Worm (Caenorhabditis elegans): ENCODE measurements around the gene bath-2.

bath-2 gene

ce11 chrII:1897936-1898335 is 24.6 kb downstream of the bath-2 start, which contains the start of gene C46F9.6 (continued):
- no peak for TF ChIP-seq ref-2 (tag; optimal IDR thresholded peaks at IDR 0.05)

ce11 chrII:1895762-1896161 is 26.8 kb downstream of the bath-2 start, which contains the start of gene math-25:
Gene math-25, plus strand, starts transcription at chrII:1896062.
- TF ChIP-seq pha-2 (tag; optimal IDR thresholded peaks at IDR 0.05): no peak
- TF ChIP-seq ceh-6 (GFP tag; optimal IDR thresholded peaks at IDR 0.05): no peak
- TF ChIP-seq unc-86 (tag; optimal IDR thresholded peaks at IDR 0.05): no peak
- TF ChIP-seq pat-9 (tag; optimal IDR thresholded peaks at IDR 0.05): no peak
- TF ChIP-seq pax-1 (tag; optimal IDR thresholded peaks at IDR 0.05): no peak
- no peak for TF ChIP-seq sox-2 (GFP tag; IDR thresholded peaks at IDR 0.05)
- TF ChIP-seq tbx-7 (tag; optimal IDR thresholded peaks at IDR 0.05): no peak
- TF ChIP-seq K09A11.1 (tag; optimal IDR thresholded peaks at IDR 0.05; ENCODE audit: insufficient read depth): no peak
- no peak for TF ChIP-seq pros-1 (tag; optimal IDR thresholded peaks at IDR 0.05)
- no peak for TF ChIP-seq pha-4 (tag; optimal IDR thresholded peaks at IDR 0.05)
- no peak for TF ChIP-seq odd-2 (tag; optimal IDR thresholded peaks at IDR 0.05)
- TF ChIP-seq fkh-10 (GFP tag; optimal IDR thresholded peaks at IDR 0.05): no peak
- TF ChIP-seq ama-1 (optimal IDR thresholded peaks at IDR 0.05): no peak
- TF ChIP-seq Y22D7AL.16 (tag; optimal IDR thresholded peaks at IDR 0.05): no peak
- TF ChIP-seq ceh-19 (GFP tag; optimal IDR thresholded peaks at IDR 0.05): no peak
- no peak for TF ChIP-seq ceh-2 (tag; optimal IDR thresholded peaks at IDR 0.05)
- TF ChIP-seq nhr-232 (tag; optimal IDR thresholded peaks at IDR 0.05): no peak
- TF ChIP-seq zip-5 (tag; optimal IDR thresholded peaks at IDR 0.05): no peak
- no peak for TF ChIP-seq lin-11 (tag; optimal IDR thresholded peaks at IDR 0.05)

ce11 chrII:1895278-1895677 is 27.3 kb downstream of the bath-2 start, which contains the start of gene C46F9.5:
Gene C46F9.5, plus strand, starts transcription at chrII:1895578.
- no peak for TF ChIP-seq eyg-1 (tag; optimal IDR thresholded peaks at IDR 0.05)
- no peak for TF ChIP-seq ceh-22 (tag; optimal IDR thresholded peaks at IDR 0.05)
- no peak for TF ChIP-seq lim-6 (tag; optimal IDR thresholded peaks at IDR 0.05)
- TF ChIP-seq T23F11.4 (GFP tag; optimal IDR thresholded peaks at IDR 0.05): no peak
- no peak for TF ChIP-seq madf-2 (tag; optimal IDR thresholded peaks at IDR 0.05)
- TF ChIP-seq fkh-10 (GFP tag; optimal IDR thresholded peaks at IDR 0.05): no peak
- TF ChIP-seq mec-3 (tag; optimal IDR thresholded peaks at IDR 0.05; ENCODE audit: borderline replicate concordance): no peak
- TF ChIP-seq ceh-45 (GFP tag; IDR thresholded peaks at IDR 0.05): no peak
- TF ChIP-seq ceh-48 (tag; optimal IDR thresholded peaks at IDR 0.05): no peak
- no peak for TF ChIP-seq sdc-2 (tag; optimal IDR thresholded peaks at IDR 0.05)
- no peak for TF ChIP-seq ets-4 (tag; optimal IDR thresholded peaks at IDR 0.05)
- TF ChIP-seq ceh-2 (tag; optimal IDR thresholded peaks at IDR 0.05): no peak
- no peak for TF ChIP-seq ceh-31 (tag; optimal IDR thresholded peaks at IDR 0.05)
- no peak for TF ChIP-seq ceh-14 (tag; optimal IDR thresholded peaks at IDR 0.05)
- no peak for TF ChIP-seq K02D7.2 (tag; optimal IDR thresholded peaks at IDR 0.05)
- TF ChIP-seq nhr-11 (tag; optimal IDR thresholded peaks at IDR 0.05): no peak
- TF ChIP-seq ceh-6 (GFP tag; optimal IDR thresholded peaks at IDR 0.05): no peak

DNA sequence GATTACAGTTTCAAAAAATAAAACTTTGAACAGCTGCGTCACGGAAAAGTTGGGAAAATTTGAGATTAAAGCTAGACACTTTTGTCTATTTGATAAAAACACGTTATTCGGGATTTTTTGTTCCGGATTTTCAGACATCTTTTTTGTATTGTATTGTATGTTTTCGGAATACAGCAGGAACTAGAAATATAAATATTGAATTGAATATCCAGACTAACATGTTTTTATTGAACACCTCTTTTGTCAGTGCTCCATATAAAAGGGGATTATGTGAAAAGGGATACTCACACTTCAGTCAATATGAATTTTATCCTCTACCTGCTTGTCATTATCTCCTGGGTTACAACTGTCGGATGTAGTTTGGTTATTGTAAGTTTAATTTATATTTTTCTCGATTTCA is 28.7 kb downstream of the bath-2 start, which contains the start of gene C16C4.1:
Gene C16C4.1 (plus strand): TSS at position 301 of the 400 bp plus-strand sequence.
- TF ChIP-seq tbx-2 (tag; optimal IDR thresholded peaks at IDR 0.05) (no peak), rnt-1 (tag; optimal IDR thresholded peaks at IDR 0.05) (no peak), ceh-34 (tag; optimal IDR thresholded peaks at IDR 0.05) (no peak), C38D4.7 (GFP tag; optimal IDR thresholded peaks at IDR 0.05) (no peak), npax-4 (tag; optimal IDR thresholded peaks at IDR 0.05) (no peak), K09A11.1 (tag; optimal IDR thresholded peaks at IDR 0.05; ENCODE audit: insufficient read depth) (no peak), T23F11.4 (GFP tag; optimal IDR thresholded peaks at IDR 0.05) (no peak), che-1 (tag; optimal IDR thresholded peaks at IDR 0.05) (no peak), eyg-1 (tag; optimal IDR thresholded peaks at IDR 0.05) (no peak), ahr-1 (tag; optimal IDR thresholded peaks at IDR 0.05) (no peak), pros-1 (tag; optimal IDR thresholded peaks at IDR 0.05) (no peak), gmeb-2 (tag; optimal IDR thresholded peaks at IDR 0.05) (no peak), unc-3 (GFP tag; conservative IDR thresholded peaks at IDR 0.05) (no peak), unc-3 (tag; optimal IDR thresholded peaks at IDR 0.05) (no peak), ttx-3 (tag; optimal IDR thresholded peaks at IDR 0.05) (no peak), sox-2 (GFP tag; IDR thresholded peaks at IDR 0.05) (no peak), hlh-15 (tag; optimal IDR thresholded peaks at IDR 0.05) (no peak), pax-1 (tag; optimal IDR thresholded peaks at IDR 0.05) (no peak), nhr-11 (tag; optimal IDR thresholded peaks at IDR 0.05) (no peak), ceh-31 (tag; optimal IDR thresholded peaks at IDR 0.05) (no peak)
